Worm (Caenorhabditis elegans) whole organism, late embryonic: ENCODE measurements around the gene srx-80.

Source experiments
- ama-1 ChIP-seq: fragments of 150-350 bp; optimal IDR thresholded peaks from 2 replicates; lab custom pipeline; 2014
- ceh-19 ChIP-seq: fragments of 200-800 bp; sonication (Bioruptor generic); optimal IDR thresholded peaks from 2 replicates; lab custom pipeline; 2018; ENCODE audit warnings: mild to moderate bottlenecking, missing genetic modification characterization, missing compliant biosample characterization
- dve-1 ChIP-seq: sonication (generic microtip); optimal IDR thresholded peaks from 2 replicates; lab custom pipeline; 2017; ENCODE audit warnings: antibody characterized with exemption, mild to moderate bottlenecking, missing genetic modification characterization, missing compliant biosample characterization
- hlh-8 ChIP-seq: sonication (generic microtip); optimal IDR thresholded peaks from 2 replicates; lab custom pipeline; 2016; ENCODE audit warnings: missing genotype, missing genetic modification characterization, missing compliant biosample characterization
- pag-3 ChIP-seq: sonication (generic microtip); optimal IDR thresholded peaks from 2 replicates; lab custom pipeline; 2016; ENCODE audit warnings: missing compliant biosample characterization, missing genetic modification characterization, borderline replicate concordance
- pha-4 ChIP-seq: fragments of 150-350 bp; optimal IDR thresholded peaks from 2 replicates; lab custom pipeline; 2018; ENCODE audit warnings: missing biosample characterization, missing genetic modification reagents, missing genetic modification characterization

ce11 chrV:11644166-11644565 lies 50.6 kb downstream of the srx-80 start, which contains the start of gene bir-1:
- TF ChIP-seq pag-3 (tag; lab: Kevin White, UChicago): no peak
- no peak for TF ChIP-seq ama-1 (lab: Kevin White, UChicago)
- peak; percentile 70 for TF ChIP-seq hlh-8
- TF ChIP-seq dve-1: no peak
- TF ChIP-seq ceh-19 (GFP tag; lab: Kevin White, UChicago): no peak
- TF ChIP-seq pha-4 (tag; lab: Kevin White, UChicago): no peak
